Worm (Caenorhabditis elegans) whole organism, young adult: ENCODE measurements around the gene madf-3.
A peak's percentile ranks its signal among the peaks of the same experiment; 100 is the strongest.

Source experiments
- bed-1 ChIP-seq: fragments of 200-800 bp; sonication (Bioruptor generic); IDR thresholded peaks from 2 replicates; pipeline ENCODE4 v1.3.6; 2022; ENCODE audit warnings: missing genetic modification reagents, missing genetic modification characterization, missing compliant biosample characterization
- zfh-2 ChIP-seq: fragments of 200-800 bp; sonication (Bioruptor generic); conservative IDR thresholded peaks from 2 replicates; pipeline ENCODE4 v1.3.6; 2022; ENCODE audit warnings: missing genetic modification reagents, missing genetic modification characterization, missing compliant biosample characterization

Gene madf-3

ce11 chrII:4383306-4383705 is 48.8 kb downstream of the madf-3 start, which contains the start of gene fkh-6:
Gene fkh-6, minus strand, starts transcription at chrII:4383406.
- peak; percentile 66 for TF ChIP-seq zfh-2 (GFP tag; lab: Robert Waterston, UW)
- no peak for TF ChIP-seq bed-1 (GFP tag; lab: Robert Waterston, UW)
